2 fruit fly cellular contexts compared by ENCODE assay signal in genomic region chr3R:11684316-11684715, dm6.
TF ChIP-seq lines count a peak whose summit lies in the region.

TSS of gene CG6830 (minus strand) at chr3R:11684342.

- no peak for TF ChIP-seq CTCF in whole organism, embryonic (GFP tag; optimal IDR thresholded peaks at IDR 0.05; lab: Kevin White, UChicago)

TF ChIP-seq in whole organism, adult, 20 proteins besides CTCF, POLR2A, EP300 and RAD21:
- TF ChIP-seq Mnt (GFP tag; optimal IDR thresholded peaks at IDR 0.05; lab: Kevin White, UChicago) (no peak), CG14711 (tag; optimal IDR thresholded peaks at IDR 0.05; lab: Kevin White, UChicago) (no peak), tj (GFP tag; optimal IDR thresholded peaks at IDR 0.05; lab: Kevin White, UChicago) (no peak), ovo (GFP tag; optimal IDR thresholded peaks at IDR 0.05; lab: Kevin White, UChicago) (no peak), kay (GFP tag; lab: Kevin White, UChicago; ENCODE audit: borderline replicate concordance) (peak; percentile 29), CG7045 (GFP tag; optimal IDR thresholded peaks at IDR 0.05; lab: Kevin White, UChicago) (no peak), pad (GFP tag; optimal IDR thresholded peaks at IDR 0.05; lab: Kevin White, UChicago) (no peak)

TF ChIP-seq in whole organism, embryonic, 481 proteins besides CTCF, POLR2A, EP300 and RAD21:
- peak in 1 of 2 experiments; percentile 4 for TF ChIP-seq Pdp1 (GFP tag; optimal IDR thresholded peaks at IDR 0.05; lab: Kevin White, UChicago)
- TF ChIP-seq CG6791 (GFP tag; IDR thresholded peaks at IDR 0.05; lab: Robert Waterston, UW; ENCODE audit: partially characterized antibody) = no peak
- TF ChIP-seq gt (GFP tag; IDR thresholded peaks at IDR 0.05; lab: Robert Waterston, UW) = no peak
- peak; percentile 12 for TF ChIP-seq grn (GFP tag; optimal IDR thresholded peaks at IDR 0.05; lab: Kevin White, UChicago)
- TF ChIP-seq Asciz (GFP tag; optimal IDR thresholded peaks at IDR 0.05; lab: Kevin White, UChicago) = no peak
- peak; percentile 62 for TF ChIP-seq exex (tag; optimal IDR thresholded peaks at IDR 0.05; lab: Kevin White, UChicago)
- peak; percentile 87 for TF ChIP-seq sug (tag; optimal IDR thresholded peaks at IDR 0.05; lab: Kevin White, UChicago)
- no peak for TF ChIP-seq Camta (GFP tag; optimal IDR thresholded peaks at IDR 0.05; lab: Kevin White, UChicago)
- TF ChIP-seq CG12744 (GFP tag; optimal IDR thresholded peaks at IDR 0.05; lab: Kevin White, UChicago) = no peak

Comparison
In these comparisons a context has a peak if more than half of its experiments do, and no peak if none do; other contexts are left out.
1. Of the 1 proteins assayed by ChIP-seq in both whole organism, embryonic and whole organism, adult: peak only in whole organism, embryonic: none; only in whole organism, adult: kay; in both: none; in neither: 0.